Worm (Caenorhabditis elegans) whole organism, late embryonic: ENCODE results near the gene pcp-3.
"Not testable (repeated sequence)": the region's sequence is repeated elsewhere in the genome, so short reads cannot be mapped to it uniquely, and the experiment has no call there.

Experiments
- C08G9.2 ChIP-seq: sonication (generic microtip); optimal IDR thresholded peaks from 2 replicates; lab custom pipeline; 2016; ENCODE audit warnings: mild to moderate bottlenecking, missing genetic modification characterization, moderate library complexity, missing compliant biosample characterization
- F13H6.1 ChIP-seq: sonication (generic microtip); optimal IDR thresholded peaks from 2 replicates; lab custom pipeline; 2016; ENCODE audit warnings: missing genetic modification characterization, missing compliant biosample characterization
- K02D7.2 ChIP-seq: sonication (generic microtip); optimal IDR thresholded peaks from 2 replicates; lab custom pipeline; 2017; ENCODE audit warnings: mild to moderate bottlenecking, missing genetic modification characterization, missing compliant biosample characterization
- K09A11.1 ChIP-seq: sonication (generic microtip); optimal IDR thresholded peaks from 2 replicates; lab custom pipeline; 2017; ENCODE audit warnings: antibody characterized with exemption, mild to moderate bottlenecking, missing genetic modification characterization, missing compliant biosample characterization; ENCODE audit not compliant: insufficient read depth
- T23F11.4 ChIP-seq: fragments of 200-800 bp; sonication (Bioruptor generic); optimal IDR thresholded peaks from 2 replicates; lab custom pipeline; 2018; ENCODE audit warnings: mild to moderate bottlenecking, missing genetic modification characterization, missing compliant biosample characterization
- Y22D7AL.16 ChIP-seq: sonication (generic microtip); optimal IDR thresholded peaks from 2 replicates; lab custom pipeline; 2016; ENCODE audit warnings: missing genetic modification characterization, missing compliant biosample characterization
- ama-1 ChIP-seq: fragments of 150-350 bp; optimal IDR thresholded peaks from 2 replicates; lab custom pipeline; 2014
- ceh-14 ChIP-seq: sonication (generic microtip); optimal IDR thresholded peaks from 2 replicates; lab custom pipeline; 2016; ENCODE audit warnings: missing genotype, missing genetic modification characterization, missing compliant biosample characterization
- ceh-18 ChIP-seq: sonication (generic microtip); optimal IDR thresholded peaks from 2 replicates; lab custom pipeline; 2016; ENCODE audit warnings: missing genetic modification characterization, missing compliant biosample characterization
- ceh-19 ChIP-seq: fragments of 200-800 bp; sonication (Bioruptor generic); optimal IDR thresholded peaks from 2 replicates; lab custom pipeline; 2018; ENCODE audit warnings: mild to moderate bottlenecking, missing genetic modification characterization, missing compliant biosample characterization
- ceh-2 ChIP-seq: sonication (generic microtip); optimal IDR thresholded peaks from 2 replicates; lab custom pipeline; 2016; ENCODE audit warnings: missing genotype, missing genetic modification characterization, missing compliant biosample characterization
- ceh-30 ChIP-seq: fragments of 150-350 bp; optimal IDR thresholded peaks from 2 replicates; lab custom pipeline; 2014; ENCODE audit warnings: missing biosample characterization, missing genetic modification characterization
- ceh-45 ChIP-seq: fragments of 200-800 bp; sonication (Bioruptor generic); IDR thresholded peaks from 2 replicates; pipeline ENCODE4 v1.3.6; 2022; ENCODE audit warnings: missing genetic modification reagents, missing genetic modification characterization, missing compliant biosample characterization
- ceh-48 ChIP-seq: sonication (generic microtip); optimal IDR thresholded peaks from 2 replicates; lab custom pipeline; 2016; ENCODE audit warnings: missing genetic modification characterization, inconsistent platforms, missing compliant biosample characterization
- ceh-9 ChIP-seq: sonication (generic microtip); optimal IDR thresholded peaks from 2 replicates; lab custom pipeline; 2016; ENCODE audit warnings: mild to moderate bottlenecking, missing genetic modification characterization, inconsistent platforms, missing compliant biosample characterization
- che-1 ChIP-seq: sonication (generic microtip); optimal IDR thresholded peaks from 2 replicates; lab custom pipeline; 2016; ENCODE audit warnings: mild to moderate bottlenecking, missing genetic modification characterization, missing compliant biosample characterization
- elt-2 ChIP-seq: sonication (generic microtip); optimal IDR thresholded peaks from 2 replicates; lab custom pipeline; 2016; ENCODE audit warnings: missing genetic modification reagents, missing genetic modification characterization, missing compliant biosample characterization
- elt-4 ChIP-seq: sonication (generic microtip); optimal IDR thresholded peaks from 2 replicates; lab custom pipeline; 2016; ENCODE audit warnings: missing genetic modification characterization, missing compliant biosample characterization
- ets-4 ChIP-seq: sonication (generic microtip); optimal IDR thresholded peaks from 2 replicates; lab custom pipeline; 2016; ENCODE audit warnings: missing genetic modification characterization, missing compliant biosample characterization
- fax-1 ChIP-seq: sonication (generic microtip); optimal IDR thresholded peaks from 2 replicates; lab custom pipeline; 2016; ENCODE audit warnings: missing genotype, missing genetic modification characterization, missing compliant biosample characterization
- fkh-10 ChIP-seq: fragments of 150-350 bp; optimal IDR thresholded peaks from 2 replicates; lab custom pipeline; 2014; ENCODE audit warnings: missing biosample characterization, missing genetic modification reagents, missing genetic modification characterization
- fkh-6 ChIP-seq: sonication (generic microtip); optimal IDR thresholded peaks from 2 replicates; lab custom pipeline; 2016; ENCODE audit warnings: missing genetic modification characterization, missing compliant biosample characterization
- gmeb-2 ChIP-seq: sonication (generic microtip); optimal IDR thresholded peaks from 2 replicates; lab custom pipeline; 2016; ENCODE audit warnings: missing genetic modification characterization, inconsistent platforms, missing compliant biosample characterization
- hlh-30 ChIP-seq: sonication (generic microtip); optimal IDR thresholded peaks from 2 replicates; lab custom pipeline; 2017; ENCODE audit warnings: antibody characterized with exemption, missing genetic modification characterization, missing compliant biosample characterization; ENCODE audit not compliant: insufficient read depth
- hlh-6 ChIP-seq: sonication (generic microtip); optimal IDR thresholded peaks from 2 replicates; lab custom pipeline; 2016; ENCODE audit warnings: missing genotype, missing genetic modification characterization, missing compliant biosample characterization
- lim-6 ChIP-seq: sonication (generic microtip); optimal IDR thresholded peaks from 2 replicates; lab custom pipeline; 2016; ENCODE audit warnings: missing genetic modification characterization, missing compliant biosample characterization
- lin-11 ChIP-seq: fragments of 200-800 bp; sonication (Bioruptor generic); optimal IDR thresholded peaks from 2 replicates; lab custom pipeline; 2018; ENCODE audit warnings: mild to moderate bottlenecking, missing genetic modification characterization, missing compliant biosample characterization
- madf-2 ChIP-seq: sonication (generic microtip); optimal IDR thresholded peaks from 2 replicates; lab custom pipeline; 2017; ENCODE audit warnings: missing genetic modification characterization, missing compliant biosample characterization
- nfya-1 ChIP-seq: sonication (generic microtip); optimal IDR thresholded peaks from 2 replicates; lab custom pipeline; 2017; ENCODE audit warnings: missing genetic modification characterization, mild to moderate bottlenecking, missing compliant biosample characterization, antibody characterized with exemption, moderate library complexity
- nhr-11 ChIP-seq: fragments of 150-350 bp; optimal IDR thresholded peaks from 2 replicates; lab custom pipeline; 2014; ENCODE audit warnings: missing biosample characterization, missing genetic modification characterization
- nhr-232 ChIP-seq: sonication (generic microtip); optimal IDR thresholded peaks from 2 replicates; lab custom pipeline; 2016; ENCODE audit warnings: missing genetic modification characterization, missing compliant biosample characterization
- npax-4 ChIP-seq: sonication (generic microtip); optimal IDR thresholded peaks from 2 replicates; lab custom pipeline; 2016; ENCODE audit warnings: missing genetic modification characterization, missing compliant biosample characterization
- odd-2 ChIP-seq: sonication (generic microtip); optimal IDR thresholded peaks from 2 replicates; lab custom pipeline; 2017; ENCODE audit warnings: antibody characterized with exemption, mild to moderate bottlenecking, missing genetic modification characterization, missing compliant biosample characterization
- pag-3 ChIP-seq: sonication (generic microtip); optimal IDR thresholded peaks from 2 replicates; lab custom pipeline; 2016; ENCODE audit warnings: missing compliant biosample characterization, missing genetic modification characterization, borderline replicate concordance
- pat-9 ChIP-seq: fragments of 200-800 bp; sonication (Bioruptor generic); optimal IDR thresholded peaks from 2 replicates; lab custom pipeline; 2018; ENCODE audit warnings: mild to moderate bottlenecking, missing genetic modification characterization, moderate library complexity, missing compliant biosample characterization
- pax-1 ChIP-seq: fragments of 150-350 bp; optimal IDR thresholded peaks from 2 replicates; lab custom pipeline; 2014; ENCODE audit warnings: missing biosample characterization, missing genetic modification characterization
- pha-2 ChIP-seq: sonication (generic microtip); optimal IDR thresholded peaks from 2 replicates; lab custom pipeline; 2017; ENCODE audit warnings: mild to moderate bottlenecking, missing genetic modification characterization, missing compliant biosample characterization
- pha-4 ChIP-seq: fragments of 150-350 bp; optimal IDR thresholded peaks from 2 replicates; lab custom pipeline; 2018; ENCODE audit warnings: missing biosample characterization, missing genetic modification reagents, missing genetic modification characterization
- pqm-1 ChIP-seq: sonication (generic microtip); optimal IDR thresholded peaks from 2 replicates; lab custom pipeline; 2016; ENCODE audit warnings: missing genetic modification characterization, missing compliant biosample characterization
- syd-9 ChIP-seq: sonication (generic microtip); optimal IDR thresholded peaks from 2 replicates; lab custom pipeline; 2016; ENCODE audit warnings: mild to moderate bottlenecking, missing genetic modification characterization, moderate library complexity, missing compliant biosample characterization
- tbx-2 ChIP-seq: sonication (generic microtip); optimal IDR thresholded peaks from 2 replicates; lab custom pipeline; 2016; ENCODE audit warnings: missing genetic modification characterization, missing compliant biosample characterization
- tbx-7 ChIP-seq: sonication (generic microtip); optimal IDR thresholded peaks from 2 replicates; lab custom pipeline; 2016; ENCODE audit warnings: missing genotype, missing genetic modification characterization, missing compliant biosample characterization
- ttx-3 ChIP-seq: sonication (generic microtip); optimal IDR thresholded peaks from 2 replicates; lab custom pipeline; 2016; ENCODE audit warnings: missing genetic modification reagents, missing genetic modification characterization, missing compliant biosample characterization
- unc-3 ChIP-seq, 2 experiments: fragments of 200-800 bp in 1 of 2; sonication (Bioruptor generic) in 1 of 2; sonication (generic microtip) in 1 of 2; conservative IDR thresholded peaks in 1 of 2; optimal IDR thresholded peaks in 1 of 2; 2 replicates each; pipeline versions ENCODE4 v1.3.6 to Lab custom; 2016 to 2022; ENCODE audit warnings: missing compliant biosample characterization in 2 of 2, missing genetic modification characterization in 2 of 2, missing genetic modification reagents in 1 of 2
- unc-42 ChIP-seq: sonication (generic microtip); optimal IDR thresholded peaks from 2 replicates; lab custom pipeline; 2016; ENCODE audit warnings: missing genotype, missing genetic modification characterization, missing compliant biosample characterization
- unc-55 ChIP-seq: sonication (generic microtip); optimal IDR thresholded peaks from 2 replicates; lab custom pipeline; 2017; ENCODE audit warnings: missing biosample characterization, missing genetic modification reagents, missing genetic modification characterization
- ztf-16 ChIP-seq: sonication (generic microtip); optimal IDR thresholded peaks from 2 replicates; lab custom pipeline; 2017; ENCODE audit warnings: missing genetic modification characterization, missing compliant biosample characterization

pcp-3 gene

DNA sequence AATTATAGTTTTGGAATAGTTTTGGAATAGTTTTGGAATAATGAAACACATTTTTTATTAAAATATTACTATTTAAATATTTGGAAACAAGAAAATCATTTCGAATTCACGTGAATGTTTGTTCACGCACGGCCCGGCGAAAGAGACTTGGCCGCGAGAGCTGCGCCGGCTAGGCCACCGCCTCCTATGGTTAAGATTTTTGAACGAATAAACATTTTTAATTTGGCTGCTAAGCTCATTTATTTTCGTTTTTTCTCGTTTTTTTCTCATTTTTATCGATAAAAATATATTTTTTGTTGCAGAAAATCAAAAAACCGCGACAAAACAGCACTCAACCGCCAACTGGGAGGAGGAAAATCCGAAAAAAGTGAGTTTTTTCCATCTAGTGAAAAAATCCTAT is 35.7 kb upstream of the pcp-3 start, which contains the start of gene C46C2.7:
Gene C46C2.7 (plus strand): TSS at position 301 of the 400 bp plus-strand sequence.
- not testable (repeated sequence) for TF ChIP-seq fkh-6 (tag; lab: Kevin White, UChicago); hlh-30; ttx-3
- TF ChIP-seq, all 69 proteins: peak for 0; not testable (repeated sequence) for 69

DNA sequence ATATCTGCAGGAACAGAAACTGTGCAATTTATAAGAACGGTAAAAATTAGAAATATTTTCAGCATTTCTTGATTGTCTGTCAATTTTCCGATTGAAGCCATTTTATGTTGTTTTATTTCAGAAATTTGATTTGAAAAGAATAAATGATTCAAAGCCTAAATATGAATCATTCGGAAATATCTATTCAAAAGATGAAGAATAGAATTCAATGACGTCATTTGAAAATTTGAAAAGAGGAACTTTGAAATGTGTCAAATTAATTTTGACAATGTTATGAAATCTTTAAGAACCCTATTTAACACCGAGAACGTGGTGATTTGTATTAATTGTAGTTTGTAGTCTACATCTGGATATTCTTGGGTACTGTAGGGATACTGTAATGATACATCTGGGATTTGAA is 33.7 kb upstream of the pcp-3 start, which contains the start of gene C46C2.5:
Gene C46C2.5 (minus strand): TSS at position 101 of the 400 bp plus-strand sequence.
- TF ChIP-seq hlh-6 (tag; lab: Kevin White, UChicago) (no peak), nhr-232 (tag; lab: Kevin White, UChicago) (no peak), pqm-1 (tag; lab: Kevin White, UChicago) (no peak), gmeb-2 (tag; lab: Kevin White, UChicago) (no peak), nhr-11 (tag; lab: Kevin White, UChicago) (no peak), odd-2 (no peak)

DNA sequence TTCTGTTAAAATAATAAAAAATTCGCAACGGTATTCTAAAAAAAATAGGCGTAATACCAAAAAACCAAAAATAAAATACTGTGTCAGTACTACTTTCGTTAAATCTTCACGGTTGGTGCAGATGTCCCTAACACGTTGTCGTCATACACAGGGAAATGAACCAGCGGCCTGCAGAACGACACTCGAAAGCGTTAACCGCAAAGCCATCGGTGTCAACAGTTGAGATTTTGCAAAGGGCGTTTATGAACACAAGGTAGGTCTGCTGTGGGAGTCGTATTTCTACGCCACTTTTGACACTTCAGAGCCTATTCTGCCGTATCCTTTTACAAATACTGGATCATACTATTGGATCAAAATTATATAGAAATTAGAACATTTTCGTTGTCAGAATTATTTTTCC is 32.4 kb upstream of the pcp-3 start:
- no peak for TF ChIP-seq elt-4
- no peak for TF ChIP-seq pha-4 (tag; lab: Kevin White, UChicago)
- TF ChIP-seq che-1 (tag; lab: Kevin White, UChicago), result peak; percentile 94
- peak; percentile 88 for TF ChIP-seq lin-11 (tag; lab: Kevin White, UChicago)
- TF ChIP-seq ceh-9 (tag; lab: Kevin White, UChicago), result peak; percentile 66
- peak; percentile 85 for TF ChIP-seq fax-1
- TF ChIP-seq C08G9.2 (tag; lab: Kevin White, UChicago), result peak; percentile 85
- peak; percentile 83 for TF ChIP-seq npax-4 (tag; lab: Kevin White, UChicago)
- peak; percentile 90 for TF ChIP-seq nhr-232 (tag; lab: Kevin White, UChicago)
- TF ChIP-seq F13H6.1, result peak; percentile 85
- TF ChIP-seq ztf-16, result peak; percentile 94
- TF ChIP-seq pag-3 (tag; lab: Kevin White, UChicago), result peak; percentile 56
- TF ChIP-seq ceh-19 (GFP tag; lab: Kevin White, UChicago), result peak; percentile 93
- peak; percentile 89 for TF ChIP-seq madf-2
- TF ChIP-seq ceh-18 (tag; lab: Kevin White, UChicago), result peak; percentile 80
- peak; percentile 42 for TF ChIP-seq unc-55 (GFP tag; lab: Kevin White, UChicago)
- peak; percentile 94 for TF ChIP-seq T23F11.4 (GFP tag; lab: Kevin White, UChicago)
- TF ChIP-seq ttx-3, result peak; percentile 94
- peak; percentile 96 for TF ChIP-seq elt-2 (tag; lab: Kevin White, UChicago)
- TF ChIP-seq pax-1 (tag; lab: Kevin White, UChicago), result no peak
- peak; percentile 48 for TF ChIP-seq unc-42 (tag; lab: Kevin White, UChicago)
- peak; percentile 96 for TF ChIP-seq syd-9 (tag; lab: Kevin White, UChicago)
- TF ChIP-seq nhr-11 (tag; lab: Kevin White, UChicago), result no peak
- TF ChIP-seq K02D7.2 (tag; lab: Kevin White, UChicago), result peak; percentile 85
- TF ChIP-seq pha-2 (tag; lab: Kevin White, UChicago), result peak; percentile 91
- TF ChIP-seq Y22D7AL.16 (tag; lab: Kevin White, UChicago), result peak; percentile 90
- TF ChIP-seq tbx-7 (tag; lab: Kevin White, UChicago), result peak; percentile 60
- TF ChIP-seq pat-9 (tag; lab: Kevin White, UChicago), result peak; percentile 92
- TF ChIP-seq hlh-6 (tag; lab: Kevin White, UChicago), result peak; percentile 95
- peak; percentile 77 for TF ChIP-seq unc-3 (GFP tag; conservative IDR thresholded peaks at IDR 0.05; lab: Robert Waterston, UW)
- peak; percentile 89 for TF ChIP-seq unc-3 (tag; optimal IDR thresholded peaks at IDR 0.05; lab: Kevin White, UChicago)
- no peak for TF ChIP-seq fkh-10 (GFP tag; lab: Kevin White, UChicago)
- peak; percentile 43 for TF ChIP-seq K09A11.1 (tag; lab: Kevin White, UChicago)
- peak; percentile 93 for TF ChIP-seq gmeb-2 (tag; lab: Kevin White, UChicago)
- TF ChIP-seq odd-2, result peak; percentile 55
- TF ChIP-seq ama-1 (lab: Kevin White, UChicago), result no peak
- peak; percentile 78 for TF ChIP-seq ceh-14
- peak; percentile 61 for TF ChIP-seq nfya-1 (tag; lab: Kevin White, UChicago)
- peak; percentile 13 for TF ChIP-seq lim-6 (tag; lab: Kevin White, UChicago)
- TF ChIP-seq ceh-45 (GFP tag; lab: Robert Waterston, UW), result peak; percentile 88
- peak; percentile 72 for TF ChIP-seq pqm-1 (tag; lab: Kevin White, UChicago)
- peak; percentile 84 for TF ChIP-seq ceh-48
- TF ChIP-seq ets-4, result peak; percentile 36
- TF ChIP-seq tbx-2 (tag; lab: Kevin White, UChicago), result peak; percentile 91
- TF ChIP-seq ceh-2 (tag; lab: Kevin White, UChicago), result peak; percentile 84
- TF ChIP-seq ceh-30 (tag; lab: Kevin White, UChicago), result peak; percentile 75
